Worm (Caenorhabditis elegans) whole organism, young adult: ENCODE measurements around the gene T05B4.12.

Experiments used
- B0035.1 ChIP-seq: sonication (generic microtip); optimal IDR thresholded peaks from 2 replicates; lab custom pipeline; 2016; ENCODE audit warnings: missing genetic modification characterization, mild to moderate bottlenecking, missing compliant biosample characterization, missing genotype, missing genetic modification reagents
- C17E4.6 ChIP-seq: fragments of 200-800 bp; sonication (Bioruptor generic); IDR thresholded peaks from 2 replicates; pipeline ENCODE4 v1.3.6; 2022; ENCODE audit warnings: missing genetic modification reagents, missing genetic modification characterization, missing compliant biosample characterization
- F52B5.7 ChIP-seq: sonication (generic microtip); optimal IDR thresholded peaks from 2 replicates; lab custom pipeline; 2016; ENCODE audit warnings: mild to moderate bottlenecking, missing genetic modification characterization, missing compliant biosample characterization
- F55B11.4 ChIP-seq: sonication (generic microtip); optimal IDR thresholded peaks from 2 replicates; lab custom pipeline; 2016; ENCODE audit warnings: missing compliant biosample characterization, missing genetic modification characterization, borderline replicate concordance; ENCODE audit not compliant: insufficient read depth
- F57C9.4 ChIP-seq: sonication (generic microtip); optimal IDR thresholded peaks from 2 replicates; lab custom pipeline; 2017; ENCODE audit warnings: mild to moderate bottlenecking, missing genetic modification characterization, missing compliant biosample characterization
- K11D2.4 ChIP-seq: fragments of 200-800 bp; sonication (Bioruptor generic); IDR thresholded peaks from 2 replicates; pipeline ENCODE4 v1.3.6; 2022; ENCODE audit warnings: missing genetic modification reagents, missing genetic modification characterization, missing compliant biosample characterization
- T07F8.4 ChIP-seq: sonication (generic microtip); optimal IDR thresholded peaks from 2 replicates; lab custom pipeline; 2016; ENCODE audit warnings: mild to moderate bottlenecking, missing genetic modification characterization, moderate library complexity, missing compliant biosample characterization
- Y53F4B.3 ChIP-seq: fragments of 200-800 bp; sonication (Bioruptor generic); IDR thresholded peaks from 2 replicates; pipeline ENCODE4 v1.3.6; 2022; ENCODE audit warnings: missing genetic modification reagents, missing genetic modification characterization, missing compliant biosample characterization
- Y95B8A.8 ChIP-seq: fragments of 200-800 bp; sonication (Bioruptor generic); IDR thresholded peaks from 2 replicates; pipeline ENCODE4 v1.3.6; 2022; ENCODE audit warnings: missing genetic modification reagents, missing genetic modification characterization, missing compliant biosample characterization
- ZK185.1 ChIP-seq: sonication (generic microtip); optimal IDR thresholded peaks from 2 replicates; lab custom pipeline; 2016; ENCODE audit warnings: mild to moderate bottlenecking, missing genetic modification characterization, missing compliant biosample characterization; ENCODE audit not compliant: poor library complexity, severe bottlenecking
- aptf-3 ChIP-seq: fragments of 200-800 bp; sonication (Bioruptor generic); IDR thresholded peaks from 2 replicates; pipeline ENCODE4 v1.3.6; 2022; ENCODE audit warnings: missing genetic modification characterization, missing compliant biosample characterization
- atf-7 ChIP-seq: sonication (generic microtip); optimal IDR thresholded peaks from 2 replicates; lab custom pipeline; 2017; ENCODE audit warnings: mild to moderate bottlenecking, missing genetic modification characterization, missing compliant biosample characterization
- attf-3 ChIP-seq: fragments of 200-800 bp; sonication (Bioruptor generic); conservative IDR thresholded peaks from 2 replicates; pipeline ENCODE4 v1.3.6; 2022; ENCODE audit warnings: missing genetic modification reagents, missing genetic modification characterization, missing compliant biosample characterization
- bed-1 ChIP-seq: fragments of 200-800 bp; sonication (Bioruptor generic); IDR thresholded peaks from 2 replicates; pipeline ENCODE4 v1.3.6; 2022; ENCODE audit warnings: missing genetic modification reagents, missing genetic modification characterization, missing compliant biosample characterization
- bed-2 ChIP-seq: fragments of 200-800 bp; sonication (Bioruptor generic); IDR thresholded peaks from 2 replicates; pipeline ENCODE4 v1.3.6; 2022; ENCODE audit warnings: missing genetic modification reagents, missing genetic modification characterization, missing compliant biosample characterization
- cebp-1 ChIP-seq, 2 experiments: fragments of 200-800 bp in 1 of 2; sonication (Bioruptor generic) in 1 of 2; sonication (generic microtip) in 1 of 2; IDR thresholded peaks in 1 of 2; optimal IDR thresholded peaks in 1 of 2; 2 replicates each; pipeline versions ENCODE4 v1.3.6 to Lab custom; 2017 to 2022; ENCODE audit warnings: missing compliant biosample characterization in 2 of 2, missing genetic modification characterization in 2 of 2, mild to moderate bottlenecking in 1 of 2, missing genetic modification reagents in 1 of 2, moderate library complexity in 1 of 2
- ceh-100 ChIP-seq: fragments of 200-800 bp; sonication (Bioruptor generic); IDR thresholded peaks from 2 replicates; pipeline ENCODE4 v1.3.6; 2022; ENCODE audit warnings: missing genetic modification reagents, missing genetic modification characterization, missing compliant biosample characterization
- chd-7 ChIP-seq: sonication (generic microtip); optimal IDR thresholded peaks from 2 replicates; lab custom pipeline; 2016; ENCODE audit warnings: mild to moderate bottlenecking, missing genetic modification characterization, moderate library complexity, missing compliant biosample characterization
- die-1 ChIP-seq: sonication (generic microtip); optimal IDR thresholded peaks from 2 replicates; lab custom pipeline; 2016; ENCODE audit warnings: missing genotype, mild to moderate bottlenecking, missing genetic modification characterization, missing compliant biosample characterization
- egrh-3 ChIP-seq: fragments of 200-800 bp; sonication (Bioruptor generic); IDR thresholded peaks from 2 replicates; pipeline ENCODE4 v1.3.6; 2022; ENCODE audit warnings: missing genetic modification reagents, missing genetic modification characterization, missing compliant biosample characterization
- hlh-26 ChIP-seq: fragments of 200-800 bp; sonication (Bioruptor generic); conservative IDR thresholded peaks from 2 replicates; pipeline ENCODE4 v1.3.6; 2022; ENCODE audit warnings: missing genetic modification reagents, missing genetic modification characterization, missing compliant biosample characterization
- hrde-1 ChIP-seq: sonication (generic microtip); optimal IDR thresholded peaks from 2 replicates; lab custom pipeline; 2016; ENCODE audit warnings: missing genetic modification characterization, mild to moderate bottlenecking, missing compliant biosample characterization, moderate library complexity, missing genotype, missing genetic modification reagents, borderline replicate concordance
- let-526 ChIP-seq: fragments of 200-800 bp; sonication (Bioruptor generic); IDR thresholded peaks from 2 replicates; pipeline ENCODE4 v1.3.6; 2022; ENCODE audit warnings: missing genetic modification reagents, missing genetic modification characterization, missing compliant biosample characterization
- let-607 ChIP-seq, 2 experiments: fragments of 200-800 bp in 1 of 2; sonication (Bioruptor generic) in 1 of 2; sonication (generic microtip) in 1 of 2; optimal IDR thresholded peaks; 2 replicates each; lab custom pipeline; 2016 to 2018; ENCODE audit warnings: mild to moderate bottlenecking in 2 of 2, missing compliant biosample characterization in 2 of 2, missing genetic modification characterization in 2 of 2, moderate library complexity in 2 of 2, missing genotype in 1 of 2
- lin-35 ChIP-seq, 3 experiments: fragments of 150-350 bp in 2 of 3; sonication (generic microtip) in 1 of 3; optimal IDR thresholded peaks; 2 replicates each; lab custom pipeline; 2014 to 2018; ENCODE audit warnings: missing biosample characterization in 3 of 3, missing genetic modification characterization in 3 of 3, missing genetic modification reagents in 3 of 3
- lsl-1 ChIP-seq: fragments of 200-800 bp; sonication (Bioruptor generic); optimal IDR thresholded peaks from 2 replicates; lab custom pipeline; 2018; ENCODE audit warnings: mild to moderate bottlenecking, missing genetic modification characterization, moderate library complexity, missing compliant biosample characterization
- lsy-27 ChIP-seq: sonication (generic microtip); optimal IDR thresholded peaks from 2 replicates; lab custom pipeline; 2017; ENCODE audit warnings: missing genetic modification characterization, mild to moderate bottlenecking, missing compliant biosample characterization, antibody characterized with exemption, missing genotype, borderline replicate concordance; ENCODE audit not compliant: insufficient read depth
- madf-3 ChIP-seq: fragments of 200-800 bp; sonication (Bioruptor generic); IDR thresholded peaks from 2 replicates; pipeline ENCODE4 v1.3.6; 2022; ENCODE audit warnings: missing genetic modification reagents, missing genetic modification characterization, missing compliant biosample characterization
- madf-8 ChIP-seq: fragments of 200-800 bp; sonication (Bioruptor generic); conservative IDR thresholded peaks from 2 replicates; pipeline ENCODE4 v1.3.6; 2022; ENCODE audit warnings: missing genetic modification reagents, missing genetic modification characterization, missing compliant biosample characterization
- nfya-1 ChIP-seq: sonication (generic microtip); optimal IDR thresholded peaks from 2 replicates; lab custom pipeline; 2017; ENCODE audit warnings: antibody characterized with exemption, missing compliant biosample characterization, missing genetic modification characterization, borderline replicate concordance; ENCODE audit not compliant: insufficient read depth
- nhr-27 ChIP-seq: fragments of 200-800 bp; sonication (Bioruptor generic); optimal IDR thresholded peaks from 2 replicates; lab custom pipeline; 2018; ENCODE audit warnings: mild to moderate bottlenecking, missing genetic modification characterization, moderate library complexity, missing compliant biosample characterization
- rcor-1 ChIP-seq: fragments of 200-800 bp; sonication (Bioruptor generic); IDR thresholded peaks from 2 replicates; pipeline ENCODE4 v1.3.6; 2022; ENCODE audit warnings: missing genetic modification reagents, missing genetic modification characterization, missing compliant biosample characterization
- snpc-1.1 ChIP-seq: sonication (generic microtip); optimal IDR thresholded peaks from 2 replicates; lab custom pipeline; 2017; ENCODE audit warnings: missing genetic modification characterization, mild to moderate bottlenecking, missing compliant biosample characterization, antibody characterized with exemption, moderate library complexity, missing genotype, missing genetic modification reagents; ENCODE audit not compliant: insufficient read depth
- snpc-1.3 ChIP-seq: sonication (generic microtip); optimal IDR thresholded peaks from 2 replicates; lab custom pipeline; 2017; ENCODE audit warnings: missing genetic modification characterization, mild to moderate bottlenecking, missing compliant biosample characterization, antibody characterized with exemption, moderate library complexity, missing genotype, missing genetic modification reagents; ENCODE audit not compliant: insufficient read depth
- tbp1 ChIP-seq: fragments of 200-800 bp; sonication (Bioruptor generic); optimal IDR thresholded peaks from 2 replicates; lab custom pipeline; 2018; ENCODE audit warnings: mild to moderate bottlenecking, missing genetic modification characterization, missing compliant biosample characterization
- tlf-1 ChIP-seq: fragments of 200-800 bp; sonication (Bioruptor generic); optimal IDR thresholded peaks from 2 replicates; lab custom pipeline; 2018; ENCODE audit warnings: mild to moderate bottlenecking, missing genetic modification characterization, missing compliant biosample characterization
- unc-130 ChIP-seq: sonication (generic microtip); optimal IDR thresholded peaks from 2 replicates; lab custom pipeline; 2016; ENCODE audit warnings: missing genetic modification reagents, missing genetic modification characterization, missing compliant biosample characterization
- xnd-1 ChIP-seq: sonication (generic microtip); optimal IDR thresholded peaks from 2 replicates; lab custom pipeline; 2016; ENCODE audit warnings: missing genotype, missing genetic modification reagents, missing genetic modification characterization, missing compliant biosample characterization
- ztf-18 ChIP-seq: sonication (generic microtip); optimal IDR thresholded peaks from 2 replicates; lab custom pipeline; 2016; ENCODE audit warnings: missing genotype, mild to moderate bottlenecking, missing genetic modification characterization, missing compliant biosample characterization
- ztf-26 ChIP-seq: sonication (generic microtip); optimal IDR thresholded peaks from 2 replicates; lab custom pipeline; 2017; ENCODE audit warnings: missing genetic modification characterization, missing compliant biosample characterization
- ztf-28 ChIP-seq: fragments of 200-800 bp; sonication (Bioruptor generic); IDR thresholded peaks from 2 replicates; pipeline ENCODE4 v1.3.6; 2022; ENCODE audit warnings: missing genetic modification reagents, missing genetic modification characterization, missing compliant biosample characterization

T05B4.12 gene

ce11 chrV:4122415-4122814 lies 3.4 kb downstream of the T05B4.12 start, which contains the start of gene phat-5:
Gene phat-5 (minus strand): TSS chrV:4122515.
- TF ChIP-seq K11D2.4 (GFP tag; lab: Robert Waterston, UW) (no peak), lsl-1 (GFP tag; lab: Kevin White, UChicago) (no peak), atf-7 (tag; lab: Kevin White, UChicago) (no peak), T07F8.4 (no peak), F55B11.4 (tag; lab: Kevin White, UChicago) (no peak), Y53F4B.3 (GFP tag; lab: Robert Waterston, UW) (no peak), lin-35 (GFP tag; optimal IDR thresholded peaks at IDR 0.05; lab: Kevin White, UChicago) (no peak), ztf-26 (no peak), B0035.1 (no peak), F57C9.4 (tag; lab: Kevin White, UChicago) (no peak), egrh-3 (GFP tag; lab: Robert Waterston, UW) (no peak), hrde-1 (no peak), C17E4.6 (GFP tag; lab: Robert Waterston, UW) (no peak), madf-8 (no peak), lsy-27 (no peak), chd-7 (tag; lab: Kevin White, UChicago) (no peak), cebp-1 (GFP tag; IDR thresholded peaks at IDR 0.05; lab: Robert Waterston, UW) (no peak), cebp-1 (tag; optimal IDR thresholded peaks at IDR 0.05; lab: Kevin White, UChicago) (no peak), nfya-1 (tag; lab: Kevin White, UChicago) (no peak)

ce11 chrV:4120629-4121028 lies 5.2 kb downstream of the T05B4.12 start, which contains the start of gene T05B4.10:
Gene T05B4.10 (minus strand): TSS chrV:4120729.
- TF ChIP-seq nhr-27 (tag; lab: Kevin White, UChicago) (no peak), ztf-18 (no peak), aptf-3 (GFP tag; lab: Robert Waterston, UW) (no peak), tbp1 (GFP tag; lab: Kevin White, UChicago) (no peak), die-1 (tag; lab: Kevin White, UChicago) (no peak), unc-130 (GFP tag; lab: Kevin White, UChicago) (no peak), Y95B8A.8 (GFP tag; lab: Robert Waterston, UW) (no peak), Y53F4B.3 (GFP tag; lab: Robert Waterston, UW) (no peak)

ce11 chrV:4118332-4118731 lies 7.5 kb downstream of the T05B4.12 start, which contains the start of gene T05B4.9:
Gene T05B4.9 (minus strand): TSS chrV:4118432.
- TF ChIP-seq let-607 (tag; optimal IDR thresholded peaks at IDR 0.05; lab: Kevin White, UChicago) (no peak), bed-1 (no peak), let-526 (GFP tag; lab: Robert Waterston, UW) (no peak), ZK185.1 (tag; lab: Kevin White, UChicago) (no peak)
- TF ChIP-seq, all 124 proteins: peak for 0

- TF ChIP-seq ceh-100 (GFP tag; lab: Robert Waterston, UW) (no peak), snpc-1.3 (tag; lab: Kevin White, UChicago) (no peak), tlf-1 (no peak), cebp-1 (GFP tag; IDR thresholded peaks at IDR 0.05; lab: Robert Waterston, UW) (no peak), cebp-1 (tag; optimal IDR thresholded peaks at IDR 0.05; lab: Kevin White, UChicago) (no peak), nfya-1 (tag; lab: Kevin White, UChicago) (no peak), bed-2 (GFP tag; lab: Robert Waterston, UW) (no peak), snpc-1.1 (tag; lab: Kevin White, UChicago) (no peak), attf-3 (GFP tag; lab: Robert Waterston, UW) (no peak), F52B5.7 (no peak), ztf-28 (GFP tag; lab: Robert Waterston, UW) (no peak), hlh-26 (GFP tag; lab: Robert Waterston, UW) (no peak), unc-130 (GFP tag; lab: Kevin White, UChicago) (no peak), ztf-26 (no peak), rcor-1 (GFP tag; lab: Robert Waterston, UW) (no peak), xnd-1 (tag; lab: Kevin White, UChicago) (no peak), die-1 (tag; lab: Kevin White, UChicago) (no peak), madf-8 (no peak), madf-3 (GFP tag; lab: Robert Waterston, UW) (no peak)
- TF ChIP-seq, all 124 proteins: peak for 0
These were observed 9.8 kb downstream of the T05B4.12 start, which contains the start of gene T05B4.8 for ce11 chrV:4116071-4116470. Gene T05B4.8 (minus strand): TSS chrV:4116171.
